Worm (Caenorhabditis elegans): Measurements from ENCODE around the gene mtm-6.

mtm-6 gene

ce11 chrIII:13359847-13360246, 13.0 kb downstream of the mtm-6 start (continued):
- TF ChIP-seq ceh-14 (tag; optimal IDR thresholded peaks at IDR 0.05) = no peak
- TF ChIP-seq ceh-30 (tag; optimal IDR thresholded peaks at IDR 0.05) = no peak
- no peak for TF ChIP-seq ceh-6 (GFP tag; optimal IDR thresholded peaks at IDR 0.05)
- no peak for TF ChIP-seq Y22D7AL.16 (tag; optimal IDR thresholded peaks at IDR 0.05)
- TF ChIP-seq C08G9.2 (tag; optimal IDR thresholded peaks at IDR 0.05) = peak; percentile 38

ce11 chrIII:13370980-13371379, 24.1 kb downstream of the mtm-6 start, which contains the start of gene T03F6.9:
TSS of gene T03F6.9 (minus strand) at chrIII:13371080.
- TF ChIP-seq ceh-34 (tag; optimal IDR thresholded peaks at IDR 0.05) = no peak
- no peak for TF ChIP-seq unc-3 (GFP tag; conservative IDR thresholded peaks at IDR 0.05)
- TF ChIP-seq unc-3 (tag; optimal IDR thresholded peaks at IDR 0.05) = no peak
- TF ChIP-seq fkh-10 (GFP tag; optimal IDR thresholded peaks at IDR 0.05) = no peak
- TF ChIP-seq che-1 (tag; optimal IDR thresholded peaks at IDR 0.05) = no peak
- TF ChIP-seq pqm-1 (tag; optimal IDR thresholded peaks at IDR 0.05) = no peak
- TF ChIP-seq nhr-11 (tag; optimal IDR thresholded peaks at IDR 0.05) = no peak
- TF ChIP-seq pha-2 (tag; optimal IDR thresholded peaks at IDR 0.05) = no peak
- TF ChIP-seq ahr-1 (tag; optimal IDR thresholded peaks at IDR 0.05) = no peak
- no peak for TF ChIP-seq ref-2 (tag; optimal IDR thresholded peaks at IDR 0.05)

- TF ChIP-seq unc-55 (GFP tag; optimal IDR thresholded peaks at IDR 0.05) = no peak
- no peak for TF ChIP-seq sox-2 (GFP tag; IDR thresholded peaks at IDR 0.05)
- no peak for TF ChIP-seq ama-1 (optimal IDR thresholded peaks at IDR 0.05)
- no peak for TF ChIP-seq ztf-16 (tag; optimal IDR thresholded peaks at IDR 0.05)
- TF ChIP-seq elt-4 (tag; optimal IDR thresholded peaks at IDR 0.05) = no peak
- no peak for TF ChIP-seq dmd-4 (tag; optimal IDR thresholded peaks at IDR 0.05; ENCODE audit: borderline replicate concordance)
- TF ChIP-seq ceh-19 (GFP tag; optimal IDR thresholded peaks at IDR 0.05) = no peak
- TF ChIP-seq hlh-15 (tag; optimal IDR thresholded peaks at IDR 0.05) = no peak
- no peak for TF ChIP-seq mec-3 (tag; optimal IDR thresholded peaks at IDR 0.05; ENCODE audit: borderline replicate concordance)
- TF ChIP-seq unc-42 (tag; optimal IDR thresholded peaks at IDR 0.05) = peak; percentile 83
- TF ChIP-seq ceh-31 (tag; optimal IDR thresholded peaks at IDR 0.05) = peak; percentile 12
Observed at ce11 chrIII:13376304-13376760, 29.4 kb downstream of the mtm-6 start, which contains the start of gene lis-1. TSS of gene lis-1 (minus strand) at chrIII:13376710.

ce11 chrIII:13377249-13377648, 30.4 kb downstream of the mtm-6 start:
- no peak for TF ChIP-seq lin-11 (tag; optimal IDR thresholded peaks at IDR 0.05)
- no peak for TF ChIP-seq hlh-15 (tag; optimal IDR thresholded peaks at IDR 0.05)
- TF ChIP-seq unc-42 (tag; optimal IDR thresholded peaks at IDR 0.05) = peak; percentile 9
- TF ChIP-seq elt-2 (tag; optimal IDR thresholded peaks at IDR 0.05) = peak; percentile 25
- no peak for TF ChIP-seq ceh-9 (tag; optimal IDR thresholded peaks at IDR 0.05)
- TF ChIP-seq nfya-1 (tag; optimal IDR thresholded peaks at IDR 0.05) = peak; percentile 83
- TF ChIP-seq ceh-34 (tag; optimal IDR thresholded peaks at IDR 0.05) = no peak
- peak; percentile 15 for TF ChIP-seq ceh-31 (tag; optimal IDR thresholded peaks at IDR 0.05)
- TF ChIP-seq ama-1 (optimal IDR thresholded peaks at IDR 0.05) = no peak
- TF ChIP-seq ztf-16 (tag; optimal IDR thresholded peaks at IDR 0.05) = no peak

- no peak for TF ChIP-seq ceh-45 (GFP tag; IDR thresholded peaks at IDR 0.05)
- no peak for TF ChIP-seq pros-1 (tag; optimal IDR thresholded peaks at IDR 0.05)
- no peak for TF ChIP-seq hlh-30 (tag; optimal IDR thresholded peaks at IDR 0.05; ENCODE audit: insufficient read depth)
- TF ChIP-seq npax-4 (tag; optimal IDR thresholded peaks at IDR 0.05) = no peak
- no peak for TF ChIP-seq K09A11.1 (tag; optimal IDR thresholded peaks at IDR 0.05; ENCODE audit: insufficient read depth)
- TF ChIP-seq eyg-1 (tag; optimal IDR thresholded peaks at IDR 0.05) = no peak
- no peak for TF ChIP-seq tbx-7 (tag; optimal IDR thresholded peaks at IDR 0.05)
- no peak for TF ChIP-seq odd-2 (tag; optimal IDR thresholded peaks at IDR 0.05)
- TF ChIP-seq gmeb-2 (tag; optimal IDR thresholded peaks at IDR 0.05) = no peak
- TF ChIP-seq T23F11.4 (GFP tag; optimal IDR thresholded peaks at IDR 0.05) = no peak
- no peak for TF ChIP-seq hlh-6 (tag; optimal IDR thresholded peaks at IDR 0.05)
- TF ChIP-seq pag-3 (tag; optimal IDR thresholded peaks at IDR 0.05; ENCODE audit: borderline replicate concordance) = no peak
- no peak for TF ChIP-seq unc-3 (GFP tag; conservative IDR thresholded peaks at IDR 0.05)
- no peak for TF ChIP-seq unc-3 (tag; optimal IDR thresholded peaks at IDR 0.05)
- TF ChIP-seq pha-2 (tag; optimal IDR thresholded peaks at IDR 0.05) = no peak
- no peak for TF ChIP-seq zip-5 (tag; optimal IDR thresholded peaks at IDR 0.05)
Observed at ce11 chrIII:13378242-13378641, 31.4 kb downstream of the mtm-6 start, which contains the start of gene T03F6.10. TSS of gene T03F6.10 (minus strand) at chrIII:13378342.

Data from whole organism, late embryonic.